Fruit fly (Drosophila melanogaster) whole organism, embryonic: ENCODE measurements around the gene frtz.

Source experiments
- Adf1 ChIP-seq: fragments of 200-800 bp; sonication (Bioruptor generic); IDR thresholded peaks from 2 replicates; pipeline ENCODE4 v1.3.6; 2022; ENCODE audit warnings: missing biosample characterization, missing genetic modification characterization
- CG10366 ChIP-seq: fragments of 200-800 bp; sonication (Bioruptor generic); IDR thresholded peaks from 2 replicates; pipeline ENCODE4 v1.3.6; 2022; ENCODE audit warnings: missing biosample characterization, missing genetic modification characterization
- CG12769 ChIP-seq: fragments of 200-800 bp; sonication (Bioruptor generic); optimal IDR thresholded peaks from 2 replicates; lab custom pipeline; 2019; ENCODE audit warnings: missing biosample characterization, mild to moderate bottlenecking, missing genetic modification characterization, moderate library complexity
- Hand ChIP-seq: fragments of 200-800 bp; sonication (Bioruptor generic); optimal IDR thresholded peaks from 2 replicates; lab custom pipeline; 2017; ENCODE audit warnings: mild to moderate bottlenecking, missing biosample characterization, missing genetic modification reagents, missing genetic modification characterization
- ab ChIP-seq: fragments of 200-800 bp; sonication (Bioruptor generic); optimal IDR thresholded peaks from 2 replicates; lab custom pipeline; 2016; ENCODE audit warnings: missing biosample characterization, missing genetic modification characterization
- al ChIP-seq: fragments of 200-800 bp; sonication (Bioruptor generic); IDR thresholded peaks from 2 replicates; pipeline ENCODE4 v1.3.6; 2022; ENCODE audit warnings: missing biosample characterization, missing genetic modification characterization
- jing ChIP-seq: fragments of 200-800 bp; sonication (Bioruptor generic); optimal IDR thresholded peaks from 2 replicates; lab custom pipeline; 2018; ENCODE audit warnings: missing biosample characterization, mild to moderate bottlenecking, missing genetic modification characterization
- nau ChIP-seq: fragments of 200-800 bp; sonication (Bioruptor generic); optimal IDR thresholded peaks from 3 replicates; lab custom pipeline; 2017; ENCODE audit warnings: missing biosample characterization, mild to moderate bottlenecking, missing genetic modification characterization, missing genetic modification reagents
- salm ChIP-seq: fragments of 200-800 bp; sonication (Bioruptor generic); optimal IDR thresholded peaks from 2 replicates; lab custom pipeline; 2018; ENCODE audit warnings: missing biosample characterization, mild to moderate bottlenecking, missing genetic modification characterization
- sna ChIP-seq: fragments of 200-800 bp; sonication (Bioruptor generic); IDR thresholded peaks from 2 replicates; pipeline ENCODE4 v1.3.6; 2022; ENCODE audit warnings: missing biosample characterization, missing genetic modification characterization; ENCODE audit not compliant: partially characterized antibody

dm6 chr2L:1715699-1716333 lies at the start of gene frtz:
- no peak for TF ChIP-seq ab (GFP tag; lab: Kevin White, UChicago)
- TF ChIP-seq salm (tag; lab: Kevin White, UChicago) = no peak
- TF ChIP-seq al (GFP tag; lab: Robert Waterston, UW) = no peak
- TF ChIP-seq Adf1 (GFP tag; lab: Robert Waterston, UW) = no peak
- TF ChIP-seq jing (GFP tag; lab: Kevin White, UChicago) = no peak
- no peak for TF ChIP-seq Hand (GFP tag; lab: Kevin White, UChicago)
- TF ChIP-seq CG10366 (GFP tag; lab: Robert Waterston, UW) = no peak
- TF ChIP-seq CG12769 (tag; lab: Kevin White, UChicago) = no peak
- TF ChIP-seq sna = peak; percentile 46
- no peak for TF ChIP-seq nau
